Fruit fly (Drosophila melanogaster) whole organism, adult: ENCODE data around the gene sinah.

Source experiments
- CG11617 ChIP-seq: fragments of 200-800 bp; sonication (Bioruptor generic); optimal IDR thresholded peaks from 2 replicates; lab custom pipeline; 2017; ENCODE audit warnings: mild to moderate bottlenecking, missing biosample characterization, missing genetic modification reagents, missing genetic modification characterization
- CG12768 ChIP-seq: fragments of 200-800 bp; sonication (Bioruptor generic); optimal IDR thresholded peaks from 2 replicates; lab custom pipeline; 2017; ENCODE audit warnings: missing biosample characterization, missing genetic modification characterization, mild to moderate bottlenecking, moderate library complexity, missing genetic modification reagents
- CG14711 ChIP-seq: fragments of 200-800 bp; sonication (Bioruptor generic); optimal IDR thresholded peaks from 2 replicates; lab custom pipeline; 2018; ENCODE audit warnings: missing biosample characterization, mild to moderate bottlenecking, missing genetic modification characterization, moderate library complexity
- CG1620 ChIP-seq: fragments of 200-800 bp; sonication (Bioruptor generic); optimal IDR thresholded peaks from 2 replicates; lab custom pipeline; 2016; ENCODE audit warnings: missing biosample characterization, missing genetic modification characterization
- CG33017 ChIP-seq: fragments of 200-800 bp; sonication (Bioruptor generic); optimal IDR thresholded peaks from 2 replicates; lab custom pipeline; 2018; ENCODE audit warnings: missing biosample characterization, mild to moderate bottlenecking, missing genetic modification characterization, moderate library complexity
- CG5204 ChIP-seq: fragments of 200-800 bp; sonication (Bioruptor generic); optimal IDR thresholded peaks from 2 replicates; lab custom pipeline; 2016; ENCODE audit warnings: missing biosample characterization, missing genetic modification characterization
- CG7045 ChIP-seq: fragments of 200-800 bp; sonication (Bioruptor generic); optimal IDR thresholded peaks from 2 replicates; lab custom pipeline; 2017; ENCODE audit warnings: missing biosample characterization, mild to moderate bottlenecking, missing genetic modification characterization
- CG7101 ChIP-seq: fragments of 200-800 bp; sonication (Bioruptor generic); optimal IDR thresholded peaks from 2 replicates; lab custom pipeline; 2018; ENCODE audit warnings: missing biosample characterization, mild to moderate bottlenecking, missing genetic modification characterization, moderate library complexity
- Clk ChIP-seq: fragments of 200-800 bp; sonication (Bioruptor generic); optimal IDR thresholded peaks from 2 replicates; lab custom pipeline; 2017; ENCODE audit warnings: missing biosample characterization, missing genetic modification characterization
- Crg-1 ChIP-seq: fragments of 200-800 bp; sonication (Bioruptor generic); optimal IDR thresholded peaks from 2 replicates; lab custom pipeline; 2016; ENCODE audit warnings: missing biosample characterization, missing genetic modification characterization
- Hr96 ChIP-seq: fragments of 200-800 bp; sonication (Bioruptor generic); optimal IDR thresholded peaks from 2 replicates; lab custom pipeline; 2016; ENCODE audit warnings: missing biosample characterization, missing genetic modification characterization
- Mnt ChIP-seq: fragments of 200-800 bp; sonication (Bioruptor generic); optimal IDR thresholded peaks from 2 replicates; lab custom pipeline; 2016; ENCODE audit warnings: missing biosample characterization, mild to moderate bottlenecking, missing genetic modification characterization
- bab1 ChIP-seq: fragments of 200-800 bp; sonication (Bioruptor generic); optimal IDR thresholded peaks from 3 replicates; lab custom pipeline; 2019; ENCODE audit warnings: missing biosample characterization, mild to moderate bottlenecking, missing genetic modification characterization, moderate library complexity
- cic ChIP-seq: fragments of 200-800 bp; sonication (Bioruptor generic); optimal IDR thresholded peaks from 2 replicates; lab custom pipeline; 2017; ENCODE audit warnings: missing biosample characterization, mild to moderate bottlenecking, missing genetic modification characterization, moderate library complexity
- cnc ChIP-seq, 2 experiments: fragments of >200 bp; optimal IDR thresholded peaks; 2 replicates each; lab custom pipeline; 2017
- kay ChIP-seq: fragments of 200-800 bp; sonication (Bioruptor generic); peaks from one replicate; lab custom pipeline; 2016; ENCODE audit warnings: missing biosample characterization, missing genetic modification characterization, borderline replicate concordance
- ovo ChIP-seq: fragments of 200-800 bp; sonication (Bioruptor generic); optimal IDR thresholded peaks from 2 replicates; lab custom pipeline; 2016; ENCODE audit warnings: missing biosample characterization, missing genetic modification characterization
- pad ChIP-seq: fragments of 200-800 bp; sonication (Bioruptor generic); optimal IDR thresholded peaks from 3 replicates; lab custom pipeline; 2017; ENCODE audit warnings: missing biosample characterization, missing genetic modification characterization, mild to moderate bottlenecking, moderate library complexity, missing genetic modification reagents
- tj ChIP-seq: fragments of 200-800 bp; sonication (Bioruptor generic); optimal IDR thresholded peaks from 3 replicates; lab custom pipeline; 2017; ENCODE audit warnings: missing biosample characterization, mild to moderate bottlenecking, missing genetic modification characterization, moderate library complexity
- toe ChIP-seq: fragments of 200-800 bp; sonication (Bioruptor generic); optimal IDR thresholded peaks from 2 replicates; lab custom pipeline; 2016; ENCODE audit warnings: missing biosample characterization, missing genetic modification characterization

Gene sinah

dm6 chr3L:16875484-16875883 lies 16.6 kb downstream of the sinah start:
- no peak for TF ChIP-seq Mnt (GFP tag; lab: Kevin White, UChicago)
- TF ChIP-seq CG14711 (tag; lab: Kevin White, UChicago): no peak
- no peak for TF ChIP-seq pad (GFP tag; lab: Kevin White, UChicago)
- no peak for TF ChIP-seq Hr96
- TF ChIP-seq CG33017 (tag; lab: Kevin White, UChicago): no peak
- no peak for TF ChIP-seq cic (GFP tag; lab: Kevin White, UChicago)
- no peak for TF ChIP-seq cnc (optimal IDR thresholded peaks at IDR 0.05; lab: Kevin White, UChicago)
- no peak for TF ChIP-seq CG12768 (GFP tag; lab: Kevin White, UChicago)
- TF ChIP-seq ovo (GFP tag; lab: Kevin White, UChicago): no peak
- no peak for TF ChIP-seq Clk
- TF ChIP-seq kay (GFP tag; lab: Kevin White, UChicago): no peak
- TF ChIP-seq tj (GFP tag; lab: Kevin White, UChicago): no peak
- no peak for TF ChIP-seq bab1 (GFP tag; lab: Kevin White, UChicago)

dm6 chr3L:16875959-16876358 lies 17.1 kb downstream of the sinah start:
- TF ChIP-seq cnc (optimal IDR thresholded peaks at IDR 0.05; lab: Kevin White, UChicago): no peak
- no peak for TF ChIP-seq pad (GFP tag; lab: Kevin White, UChicago)
- TF ChIP-seq tj (GFP tag; lab: Kevin White, UChicago): no peak
- TF ChIP-seq CG7045 (GFP tag; lab: Kevin White, UChicago): no peak
- TF ChIP-seq kay (GFP tag; lab: Kevin White, UChicago): no peak
- TF ChIP-seq ovo (GFP tag; lab: Kevin White, UChicago): no peak

- no peak for TF ChIP-seq ovo (GFP tag; lab: Kevin White, UChicago)
- TF ChIP-seq pad (GFP tag; lab: Kevin White, UChicago): no peak
- TF ChIP-seq toe: no peak
- TF ChIP-seq Crg-1 (GFP tag; lab: Kevin White, UChicago): no peak
- TF ChIP-seq CG33017 (tag; lab: Kevin White, UChicago): no peak
- no peak for TF ChIP-seq CG7101 (tag; lab: Kevin White, UChicago)
- TF ChIP-seq Mnt (GFP tag; lab: Kevin White, UChicago): no peak
- TF ChIP-seq cnc (optimal IDR thresholded peaks at IDR 0.05; lab: Kevin White, UChicago): no peak
- no peak for TF ChIP-seq CG12768 (GFP tag; lab: Kevin White, UChicago)
- TF ChIP-seq kay (GFP tag; lab: Kevin White, UChicago): no peak
- no peak for TF ChIP-seq tj (GFP tag; lab: Kevin White, UChicago)
- TF ChIP-seq CG1620 (GFP tag; lab: Kevin White, UChicago): no peak
- no peak for TF ChIP-seq cic (GFP tag; lab: Kevin White, UChicago)
- no peak for TF ChIP-seq CG11617 (GFP tag; lab: Kevin White, UChicago)
- no peak for TF ChIP-seq Hr96
Observed at dm6 chr3L:16876785-16877468, 18.0 kb downstream of the sinah start, which contains the start of gene CG32170. TSS of gene CG32170 (plus strand) at chr3L:16877309.

dm6 chr3L:16878830-16879536 lies 20.1 kb downstream of the sinah start:
- no peak for TF ChIP-seq Crg-1 (GFP tag; lab: Kevin White, UChicago)
- no peak for TF ChIP-seq pad (GFP tag; lab: Kevin White, UChicago)
- TF ChIP-seq toe: no peak
- no peak for TF ChIP-seq CG7101 (tag; lab: Kevin White, UChicago)
- TF ChIP-seq Clk: no peak
- no peak for TF ChIP-seq Hr96
- TF ChIP-seq CG1620 (GFP tag; lab: Kevin White, UChicago): no peak
- TF ChIP-seq bab1 (GFP tag; lab: Kevin White, UChicago): no peak
- TF ChIP-seq Mnt (GFP tag; lab: Kevin White, UChicago): no peak
- no peak for TF ChIP-seq CG7045 (GFP tag; lab: Kevin White, UChicago)
- no peak for TF ChIP-seq tj (GFP tag; lab: Kevin White, UChicago)

DNA sequence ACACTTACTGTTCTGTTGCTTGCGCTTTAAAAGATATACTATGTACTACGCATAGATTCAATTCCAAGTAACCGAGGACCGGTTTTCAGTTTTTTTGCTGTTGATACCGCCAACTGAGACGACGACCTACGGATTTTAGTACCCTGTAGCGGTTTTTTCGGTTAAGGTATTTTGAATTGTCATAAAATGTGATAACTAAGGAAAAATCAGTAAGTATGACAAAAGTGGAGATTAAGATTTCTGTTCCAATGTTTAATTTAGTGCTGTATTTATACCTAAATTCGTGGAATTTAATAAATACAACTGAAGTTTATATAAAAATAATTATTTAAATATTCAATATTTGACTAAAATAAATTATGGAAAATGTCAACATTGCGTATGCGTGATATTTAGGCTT lies 22.2 kb downstream of the sinah start:
- TF ChIP-seq cnc (optimal IDR thresholded peaks at IDR 0.05; lab: Kevin White, UChicago) (no peak), CG5204 (GFP tag; lab: Kevin White, UChicago) (no peak), CG33017 (tag; lab: Kevin White, UChicago) (no peak), kay (GFP tag; lab: Kevin White, UChicago) (no peak), cic (GFP tag; lab: Kevin White, UChicago) (no peak)

- TF ChIP-seq CG5204 (GFP tag; lab: Kevin White, UChicago): no peak
Observed at dm6 chr3L:16884037-16884436, 25.2 kb downstream of the sinah start.

- no peak for TF ChIP-seq Hr96
- no peak for TF ChIP-seq cnc (optimal IDR thresholded peaks at IDR 0.05; lab: Kevin White, UChicago)
- TF ChIP-seq CG33017 (tag; lab: Kevin White, UChicago): peak; percentile 45
- TF ChIP-seq pad (GFP tag; lab: Kevin White, UChicago): no peak
- no peak for TF ChIP-seq bab1 (GFP tag; lab: Kevin White, UChicago)
Observed at dm6 chr3L:16885042-16885441, 26.2 kb downstream of the sinah start.
